Fruit fly (Drosophila melanogaster) whole organism: ENCODE results near the gene armi.

ENCODE experiments used
- CG8478 ChIP-seq: fragments of >200 bp; optimal IDR thresholded peaks from 2 replicates; lab custom pipeline; 2018; ENCODE audit warnings: inconsistent platforms
- Dll ChIP-seq: fragments of >200 bp; optimal IDR thresholded peaks from 2 replicates; lab custom pipeline; 2017
- EcR ChIP-seq, 2 experiments: fragments of >200 bp; optimal IDR thresholded peaks; 2 replicates each; lab custom pipeline; 2017; ENCODE audit warnings: missing biosample characterization in 2 of 2, missing genetic modification characterization in 2 of 2, missing genetic modification reagents in 2 of 2
- pan ChIP-seq: fragments of >200 bp; optimal IDR thresholded peaks from 2 replicates; lab custom pipeline; 2017
- psq ChIP-seq: fragments of >200 bp; optimal IDR thresholded peaks from 2 replicates; lab custom pipeline; 2017
- usp ChIP-seq: fragments of >200 bp; optimal IDR thresholded peaks from 2 replicates; lab custom pipeline; 2017; ENCODE audit warnings: missing biosample characterization, missing genetic modification characterization, mixed read lengths

- TF ChIP-seq usp (no peak), pan (lab: Kevin White, UChicago) (no peak), psq (lab: Kevin White, UChicago) (no peak), EcR (GFP tag; optimal IDR thresholded peaks at IDR 0.05; lab: Kevin White, UChicago) (no peak), CG8478 (no peak), Dll (lab: Kevin White, UChicago) (no peak)
Observed at dm6 chr3L:3433955-3434354, 27.2 kb upstream of the armi start.
